Fruit fly (Drosophila melanogaster): ENCODE measurements around the gene CG10631.

The CG10631 gene

DNA sequence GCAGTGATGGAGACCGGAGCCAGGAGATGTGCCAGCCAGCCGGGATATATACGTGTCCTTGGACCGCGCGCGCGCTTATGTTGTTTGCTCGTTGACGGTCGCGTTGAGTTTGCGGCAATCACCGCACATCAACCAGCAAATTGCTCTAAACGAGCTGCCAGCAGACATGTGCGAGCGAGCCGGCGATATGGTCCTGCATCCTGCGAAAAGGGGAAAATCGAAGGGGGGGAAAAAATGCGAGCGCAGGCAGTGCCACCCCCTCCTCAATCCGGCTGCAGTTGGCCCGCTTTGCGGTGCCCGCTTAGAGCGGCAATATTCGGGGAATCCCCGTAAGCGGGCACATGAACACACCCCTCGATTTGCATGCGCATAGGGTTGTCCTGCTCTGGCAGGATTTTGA, 12.3 kb upstream of the CG10631 start, which contains the start of gene bsh (continued):
- TF ChIP-seq dm (GFP tag; optimal IDR thresholded peaks at IDR 0.05): no peak
- TF ChIP-seq hkb (optimal IDR thresholded peaks at IDR 0.05): no peak
- TF ChIP-seq hkb (GFP tag; IDR thresholded peaks at IDR 0.05): no peak
- TF ChIP-seq Stat92E (GFP tag; optimal IDR thresholded peaks at IDR 0.05): no peak
- no peak for TF ChIP-seq wdn (GFP tag; IDR thresholded peaks at IDR 0.05)
- TF ChIP-seq CG3281 (GFP tag; optimal IDR thresholded peaks at IDR 0.05): no peak
- TF ChIP-seq CG10979 (tag; optimal IDR thresholded peaks at IDR 0.05): no peak
- TF ChIP-seq CG10321 (GFP tag; IDR thresholded peaks at IDR 0.05): peak; percentile 46; the same call in 1 of the 2 replicates
- TF ChIP-seq gem (tag; optimal IDR thresholded peaks at IDR 0.05): no peak
- no peak for TF ChIP-seq CG2202 (tag; optimal IDR thresholded peaks at IDR 0.05)
- 0 out of 2 replicates have a peak, but pooled peaks have one; percentile 27 for TF ChIP-seq CG8765 (GFP tag; IDR thresholded peaks at IDR 0.05)
- no peak for TF ChIP-seq zen2 (GFP tag; IDR thresholded peaks at IDR 0.05; ENCODE audit: partially characterized antibody)

DNA sequence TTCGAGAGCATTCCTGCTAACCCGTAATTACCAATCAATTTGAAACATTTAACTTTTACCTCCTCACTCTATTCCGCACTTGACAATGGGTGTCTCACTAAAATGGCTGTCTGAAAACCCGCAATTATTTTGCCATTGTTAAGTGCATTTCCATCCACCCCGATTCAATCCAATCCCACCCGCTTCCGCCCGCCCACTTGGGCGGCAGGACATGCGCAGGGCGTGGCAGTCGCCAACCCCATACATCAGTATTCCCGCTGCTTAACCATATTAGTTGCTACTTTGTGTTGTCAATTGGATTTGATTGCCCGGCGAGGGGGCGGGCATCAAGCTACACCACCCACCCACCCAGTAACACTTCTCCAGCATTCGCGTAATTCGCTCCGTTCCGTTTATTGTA, 8.7 kb upstream of the CG10631 start:
- TF ChIP-seq ATbp (GFP tag; optimal IDR thresholded peaks at IDR 0.05) (no peak), tin (GFP tag; optimal IDR thresholded peaks at IDR 0.05) (no peak), Med (GFP tag) (peak; percentile 34), HLH3B (GFP tag; IDR thresholded peaks at IDR 0.05) (no peak), Nf-YB (GFP tag; optimal IDR thresholded peaks at IDR 0.05) (peak; percentile 83), seq (GFP tag; IDR thresholded peaks at IDR 0.05) (peak; percentile 62; the same call in 1 of the 2 replicates), CG15073 (GFP tag; optimal IDR thresholded peaks at IDR 0.05) (no peak), chinmo (GFP tag; IDR thresholded peaks at IDR 0.05; ENCODE audit: partially characterized antibody) (0 out of 4 replicates have a peak, but pooled peaks have one; percentile 49), GATAe (GFP tag; conservative IDR thresholded peaks at IDR 0.05) (no peak), Nf-YC (tag; optimal IDR thresholded peaks at IDR 0.05) (peak; percentile 89), Neu2 (GFP tag; optimal IDR thresholded peaks at IDR 0.05; ENCODE audit: borderline replicate concordance) (no peak), CG3995 (GFP tag; optimal IDR thresholded peaks at IDR 0.05) (no peak), ewg (GFP tag; optimal IDR thresholded peaks at IDR 0.05) (peak; percentile 69)

DNA sequence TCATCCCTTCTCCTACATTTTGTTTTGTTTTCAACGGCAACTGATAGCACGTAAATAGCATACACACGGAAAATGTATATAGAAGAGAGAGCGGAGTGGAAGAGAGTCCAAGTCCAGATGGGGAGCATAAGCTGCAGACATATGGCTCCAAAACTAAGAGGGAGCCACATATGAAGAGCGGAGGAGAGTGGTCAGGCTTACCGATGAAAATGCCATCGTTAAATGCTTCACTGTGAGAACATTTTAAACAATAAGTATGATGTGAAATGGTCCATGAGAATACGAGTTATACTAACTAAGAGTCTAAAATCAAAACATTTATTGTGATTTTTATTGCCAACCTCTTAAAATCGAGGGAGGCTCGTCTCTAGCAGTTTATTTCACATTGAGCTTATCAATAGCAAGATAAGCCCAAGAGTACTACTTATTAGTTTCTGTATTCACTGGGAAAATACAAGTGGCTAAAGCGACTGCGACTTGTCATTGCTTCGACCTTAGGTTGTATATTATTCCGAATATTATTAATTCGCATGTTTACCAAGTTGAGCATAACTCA, 8.0 kb upstream of the CG10631 start:
- TF ChIP-seq CG11247 (GFP tag; IDR thresholded peaks at IDR 0.05) (no peak), CTCF (GFP tag; optimal IDR thresholded peaks at IDR 0.05) (no peak), Hey (tag; optimal IDR thresholded peaks at IDR 0.05) (peak; percentile 20), CG14710 (tag; optimal IDR thresholded peaks at IDR 0.05) (peak; percentile 21), Usf (GFP tag; optimal IDR thresholded peaks at IDR 0.05) (no peak), CG8089 (GFP tag; optimal IDR thresholded peaks at IDR 0.05) (no peak), twi (tag; optimal IDR thresholded peaks at IDR 0.05) (peak; percentile 50), wor (GFP tag; IDR thresholded peaks at IDR 0.05) (no peak), HHEX (GFP tag; optimal IDR thresholded peaks at IDR 0.05) (no peak), Dll (GFP tag; IDR thresholded peaks at IDR 0.05; ENCODE audit: partially characterized antibody) (0 out of 4 replicates have a peak, but pooled peaks have one; percentile 15), chinmo (GFP tag; IDR thresholded peaks at IDR 0.05; ENCODE audit: partially characterized antibody) (peak; percentile 43; the same call in 1 of the 4 replicates), CG11456 (GFP tag; IDR thresholded peaks at IDR 0.05) (no peak), mirr (GFP tag; optimal IDR thresholded peaks at IDR 0.05) (no peak), CG6813 (GFP tag; optimal IDR thresholded peaks at IDR 0.05) (no peak), Meics (GFP tag; optimal IDR thresholded peaks at IDR 0.05) (peak; percentile 45), CG13287 (GFP tag; IDR thresholded peaks at IDR 0.05; ENCODE audit: partially characterized antibody) (peak; percentile 23; the same call in 1 of the 2 replicates), exex (tag; optimal IDR thresholded peaks at IDR 0.05) (peak; percentile 54), Sox100B (GFP tag; optimal IDR thresholded peaks at IDR 0.05) (peak; percentile 53), CG10979 (tag; optimal IDR thresholded peaks at IDR 0.05) (no peak), eve (GFP tag; optimal IDR thresholded peaks at IDR 0.05) (peak in 1 of 2 experiments; percentile 18), CG34376 (GFP tag; optimal IDR thresholded peaks at IDR 0.05) (peak; percentile 83), Trl (optimal IDR thresholded peaks at IDR 0.05) (peak; percentile 83 to 88), Trl (GFP tag; optimal IDR thresholded peaks at IDR 0.05) (no peak), CG12391 (tag; optimal IDR thresholded peaks at IDR 0.05) (peak; percentile 45), Med (GFP tag) (peak; percentile 59), CG3163 (GFP tag; optimal IDR thresholded peaks at IDR 0.05) (peak; percentile 91)
